Fruit fly (Drosophila melanogaster): ENCODE results near the gene CG14708.
A peak's percentile ranks its signal among the peaks of the same experiment; 100 is the strongest.

The CG14708 gene

dm6 chr3R:11589764-11590358 is 35.9 kb downstream of the CG14708 start, which contains the start of gene CG6791 (continued):
- TF ChIP-seq slp2 (GFP tag; optimal IDR thresholded peaks at IDR 0.05) (no peak), ab (GFP tag; optimal IDR thresholded peaks at IDR 0.05) (no peak), phol (tag; optimal IDR thresholded peaks at IDR 0.05) (peak; percentile 86), CG17385 (GFP tag; optimal IDR thresholded peaks at IDR 0.05) (no peak), danr (GFP tag; IDR thresholded peaks at IDR 0.05) (no peak), hbn (GFP tag; IDR thresholded peaks at IDR 0.05; ENCODE audit: partially characterized antibody) (peak; percentile 88), MBD-R2 (GFP tag; IDR thresholded peaks at IDR 0.05) (peak; percentile 65), Deaf1 (tag; optimal IDR thresholded peaks at IDR 0.05) (no peak), tll (GFP tag; optimal IDR thresholded peaks at IDR 0.05) (no peak), sens-2 (GFP tag; IDR thresholded peaks at IDR 0.05) (no peak), Hmr (GFP tag; optimal IDR thresholded peaks at IDR 0.05) (no peak), lab (GFP tag; optimal IDR thresholded peaks at IDR 0.05) (no peak), sqz (GFP tag; optimal IDR thresholded peaks at IDR 0.05) (no peak), Oli (tag; optimal IDR thresholded peaks at IDR 0.05) (no peak), CG12155 (GFP tag; optimal IDR thresholded peaks at IDR 0.05) (no peak), CG8388 (GFP tag; optimal IDR thresholded peaks at IDR 0.05) (no peak), yki (optimal IDR thresholded peaks at IDR 0.05) (no peak), gce (GFP tag; IDR thresholded peaks at IDR 0.05) (no peak), CG16779 (GFP tag; IDR thresholded peaks at IDR 0.05) (no peak), D (optimal IDR thresholded peaks at IDR 0.05) (peak; percentile 56), D (GFP tag; optimal IDR thresholded peaks at IDR 0.05) (no peak), CG32772 (GFP tag; IDR thresholded peaks at IDR 0.05) (no peak), CG2889 (GFP tag; IDR thresholded peaks at IDR 0.05) (no peak), CG10209 (GFP tag; optimal IDR thresholded peaks at IDR 0.05) (no peak), HHEX (GFP tag; optimal IDR thresholded peaks at IDR 0.05) (no peak), Opbp (GFP tag; IDR thresholded peaks at IDR 0.05; ENCODE audit: partially characterized antibody) (peak; percentile 86; the same call in 2 of the 3 replicates), kah (GFP tag; optimal IDR thresholded peaks at IDR 0.05) (no peak), fd64A (GFP tag; optimal IDR thresholded peaks at IDR 0.05) (no peak), Doc3 (GFP tag; IDR thresholded peaks at IDR 0.05; ENCODE audit: partially characterized antibody) (peak; percentile 74), CG2875 (GFP tag; optimal IDR thresholded peaks at IDR 0.05) (no peak), CG12391 (tag; optimal IDR thresholded peaks at IDR 0.05) (no peak), HmgZ (tag; optimal IDR thresholded peaks at IDR 0.05) (peak; percentile 31), gcm2 (GFP tag; optimal IDR thresholded peaks at IDR 0.05) (no peak), eve (GFP tag; optimal IDR thresholded peaks at IDR 0.05) (no peak), CG12942 (GFP tag; optimal IDR thresholded peaks at IDR 0.05) (no peak), crp (GFP tag; optimal IDR thresholded peaks at IDR 0.05) (no peak), Dll (GFP tag; IDR thresholded peaks at IDR 0.05; ENCODE audit: partially characterized antibody) (peak; percentile 88), CG10959 (GFP tag; IDR thresholded peaks at IDR 0.05) (no peak), tna (GFP tag; IDR thresholded peaks at IDR 0.05; ENCODE audit: partially characterized antibody) (peak; percentile 78), insv (GFP tag; optimal IDR thresholded peaks at IDR 0.05) (no peak), Elba2 (GFP tag; optimal IDR thresholded peaks at IDR 0.05) (no peak), CG14710 (tag; optimal IDR thresholded peaks at IDR 0.05) (peak; percentile 41), bbx (GFP tag; IDR thresholded peaks at IDR 0.05; ENCODE audit: partially characterized antibody) (peak; percentile 93), Oaz (GFP tag; IDR thresholded peaks at IDR 0.05) (no peak), p53 (GFP tag; optimal IDR thresholded peaks at IDR 0.05) (no peak), CG3995 (GFP tag; optimal IDR thresholded peaks at IDR 0.05) (no peak), Neu2 (GFP tag; optimal IDR thresholded peaks at IDR 0.05; ENCODE audit: borderline replicate concordance) (no peak), CG3281 (GFP tag; optimal IDR thresholded peaks at IDR 0.05) (no peak), tin (GFP tag; optimal IDR thresholded peaks at IDR 0.05) (no peak), CG6683 (GFP tag; optimal IDR thresholded peaks at IDR 0.05) (peak; percentile 18)
